Fruit fly (Drosophila melanogaster) whole organism, embryonic: ENCODE data around the gene Kah.
A peak's percentile ranks its signal among the peaks of the same experiment; 100 is the strongest.

Source experiments
- Aef1 ChIP-seq: fragments of 200-800 bp; sonication (Bioruptor generic); IDR thresholded peaks from 3 replicates; pipeline ENCODE4 v1.3.6; 2022; ENCODE audit warnings: missing biosample characterization, missing genetic modification characterization
- CG11247 ChIP-seq: fragments of 200-800 bp; sonication (Bioruptor generic); IDR thresholded peaks from 2 replicates; pipeline ENCODE4 v1.3.6; 2022; ENCODE audit warnings: missing biosample characterization, missing genetic modification characterization
- CG12219 ChIP-seq: fragments of 200-800 bp; sonication (Bioruptor generic); optimal IDR thresholded peaks from 3 replicates; lab custom pipeline; 2018; ENCODE audit warnings: missing biosample characterization, mild to moderate bottlenecking, missing genetic modification characterization
- CG14050 ChIP-seq: fragments of 200-800 bp; sonication (Bioruptor generic); IDR thresholded peaks from 3 replicates; pipeline ENCODE4 v1.3.6; 2022; ENCODE audit warnings: missing biosample characterization, missing genetic modification characterization
- CG15073 ChIP-seq: fragments of 200-800 bp; sonication (Bioruptor generic); optimal IDR thresholded peaks from 2 replicates; lab custom pipeline; 2016; ENCODE audit warnings: missing biosample characterization, missing genetic modification characterization
- CG17361 ChIP-seq: fragments of 200-800 bp; sonication (Bioruptor generic); IDR thresholded peaks from 3 replicates; pipeline ENCODE4 v1.3.6; 2022; ENCODE audit warnings: missing biosample characterization, missing genetic modification characterization
- CG17612 ChIP-seq: fragments of 200-800 bp; sonication (Bioruptor generic); IDR thresholded peaks from 2 replicates; pipeline ENCODE4 v1.3.6; 2022; ENCODE audit warnings: missing biosample characterization, missing genetic modification characterization
- CG30431 ChIP-seq: fragments of 200-800 bp; sonication (Bioruptor generic); optimal IDR thresholded peaks from 2 replicates; lab custom pipeline; 2017; ENCODE audit warnings: missing biosample characterization, missing genetic modification characterization
- CG3065 ChIP-seq: fragments of 200-800 bp; sonication (Bioruptor generic); optimal IDR thresholded peaks from 2 replicates; lab custom pipeline; 2016; ENCODE audit warnings: missing biosample characterization, missing genetic modification characterization
- CG34376 ChIP-seq: fragments of 200-800 bp; sonication (Bioruptor generic); optimal IDR thresholded peaks from 2 replicates; lab custom pipeline; 2018; ENCODE audit warnings: missing biosample characterization, mild to moderate bottlenecking, missing genetic modification characterization
- CG34422 ChIP-seq: fragments of 200-800 bp; sonication (Bioruptor generic); IDR thresholded peaks from 3 replicates; pipeline ENCODE4 v1.3.6; 2022; ENCODE audit warnings: missing biosample characterization, missing genetic modification characterization
- CG3995 ChIP-seq: fragments of 200-800 bp; sonication (Bioruptor generic); optimal IDR thresholded peaks from 3 replicates; lab custom pipeline; 2016; ENCODE audit warnings: missing biosample characterization, missing genetic modification characterization
- CG6683 ChIP-seq: fragments of 200-800 bp; sonication (Bioruptor generic); optimal IDR thresholded peaks from 2 replicates; lab custom pipeline; 2017; ENCODE audit warnings: missing biosample characterization, mild to moderate bottlenecking, missing genetic modification characterization, missing genetic modification reagents
- CG7556 ChIP-seq: fragments of 200-800 bp; sonication (Bioruptor generic); optimal IDR thresholded peaks from 2 replicates; lab custom pipeline; 2017; ENCODE audit warnings: missing biosample characterization, mild to moderate bottlenecking, missing genetic modification characterization
- CG7963 ChIP-seq: fragments of 200-800 bp; sonication (Bioruptor generic); IDR thresholded peaks from 3 replicates; pipeline ENCODE4 v1.3.6; 2022; ENCODE audit warnings: missing biosample characterization, missing genetic modification characterization; ENCODE audit not compliant: partially characterized antibody
- CG7987 ChIP-seq: fragments of 200-800 bp; sonication (Bioruptor generic); optimal IDR thresholded peaks from 2 replicates; lab custom pipeline; 2018; ENCODE audit warnings: missing biosample characterization, mild to moderate bottlenecking, missing genetic modification characterization, moderate library complexity
- CG9609 ChIP-seq: fragments of 200-800 bp; sonication (Bioruptor generic); optimal IDR thresholded peaks from 3 replicates; lab custom pipeline; 2016; ENCODE audit warnings: missing biosample characterization, missing genetic modification characterization
- CG9797 ChIP-seq: fragments of 200-800 bp; sonication (Bioruptor generic); optimal IDR thresholded peaks from 3 replicates; lab custom pipeline; 2018; ENCODE audit warnings: missing biosample characterization, mild to moderate bottlenecking, missing genetic modification characterization
- Gsc ChIP-seq: fragments of 200-800 bp; sonication (Bioruptor generic); IDR thresholded peaks from 2 replicates; pipeline ENCODE4 v1.3.6; 2022; ENCODE audit warnings: missing biosample characterization, missing genetic modification characterization
- Gug ChIP-seq: fragments of 200-800 bp; sonication (Bioruptor generic); IDR thresholded peaks from 4 replicates; pipeline ENCODE4 v1.3.6; 2022; ENCODE audit warnings: missing biosample characterization, missing genetic modification characterization
- HLH4C ChIP-seq: fragments of 200-800 bp; sonication (Bioruptor generic); IDR thresholded peaks from 3 replicates; pipeline ENCODE4 v1.3.6; 2022; ENCODE audit warnings: missing biosample characterization, missing genetic modification characterization; ENCODE audit not compliant: partially characterized antibody
- Hsf ChIP-seq: fragments of 200-800 bp; sonication (Bioruptor generic); optimal IDR thresholded peaks from 3 replicates; lab custom pipeline; 2016; ENCODE audit warnings: missing biosample characterization, missing genetic modification characterization
- Mad ChIP-seq: fragments of 200-800 bp; sonication (Bioruptor generic); optimal IDR thresholded peaks from 2 replicates; lab custom pipeline; 2016; ENCODE audit warnings: missing biosample characterization, missing genetic modification characterization
- Med ChIP-seq: fragments of 200-800 bp; sonication (Bioruptor generic); peaks from one replicate; lab custom pipeline; 2016; ENCODE audit warnings: missing biosample characterization, missing genetic modification characterization, mild to moderate bottlenecking, inconsistent platforms, moderate library complexity
- Myb ChIP-seq: fragments of 200-800 bp; sonication (Bioruptor generic); optimal IDR thresholded peaks from 2 replicates; lab custom pipeline; 2016; ENCODE audit warnings: missing biosample characterization, missing genetic modification characterization
- Neu2 ChIP-seq: fragments of 200-800 bp; sonication (Bioruptor generic); optimal IDR thresholded peaks from 3 replicates; lab custom pipeline; 2016; ENCODE audit warnings: missing biosample characterization, missing genetic modification characterization, borderline replicate concordance
- Nf-YB ChIP-seq: fragments of 200-800 bp; sonication (Bioruptor generic); optimal IDR thresholded peaks from 3 replicates; lab custom pipeline; 2019; ENCODE audit warnings: missing biosample characterization, mild to moderate bottlenecking, missing genetic modification characterization, moderate library complexity
- Optix ChIP-seq: fragments of 200-800 bp; sonication (Bioruptor generic); IDR thresholded peaks from 3 replicates; pipeline ENCODE4 v1.3.6; 2022; ENCODE audit warnings: missing biosample characterization, missing genetic modification characterization
- Side ChIP-seq: fragments of 200-800 bp; sonication (Bioruptor generic); optimal IDR thresholded peaks from 2 replicates; lab custom pipeline; 2016; ENCODE audit warnings: missing biosample characterization, missing genetic modification characterization
- Vsx1 ChIP-seq: fragments of 200-800 bp; sonication (Bioruptor generic); optimal IDR thresholded peaks from 2 replicates; lab custom pipeline; 2017; ENCODE audit warnings: missing biosample characterization, mild to moderate bottlenecking, missing genetic modification characterization, missing genetic modification reagents
- ase ChIP-seq: fragments of 200-800 bp; sonication (Bioruptor generic); IDR thresholded peaks from 3 replicates; pipeline ENCODE4 v1.3.6; 2022; ENCODE audit warnings: missing biosample characterization, missing genetic modification characterization
- chm ChIP-seq: fragments of 200-800 bp; sonication (Bioruptor generic); IDR thresholded peaks from 2 replicates; pipeline ENCODE4 v1.3.6; 2022; ENCODE audit warnings: missing biosample characterization, missing genetic modification characterization
- cwo ChIP-seq: fragments of 200-800 bp; sonication (Bioruptor generic); optimal IDR thresholded peaks from 3 replicates; lab custom pipeline; 2017; ENCODE audit warnings: missing biosample characterization, missing genetic modification characterization, mild to moderate bottlenecking, moderate library complexity, missing genetic modification reagents
- dpn ChIP-seq, 2 experiments: fragments of 200-800 bp; sonication (Bioruptor generic); optimal IDR thresholded peaks; 3 replicates each; lab custom pipeline; 2016; ENCODE audit warnings: missing biosample characterization in 2 of 2, missing genetic modification characterization in 2 of 2
- fd96Cb ChIP-seq: fragments of 200-800 bp; sonication (Bioruptor generic); optimal IDR thresholded peaks from 2 replicates; lab custom pipeline; 2018; ENCODE audit warnings: missing biosample characterization, mild to moderate bottlenecking, missing genetic modification characterization, moderate library complexity
- gsb ChIP-seq: fragments of 200-800 bp; sonication (Bioruptor generic); IDR thresholded peaks from 2 replicates; pipeline ENCODE4 v1.3.6; 2022; ENCODE audit warnings: missing biosample characterization, missing genetic modification characterization
- ham ChIP-seq: fragments of 200-800 bp; sonication (Bioruptor generic); IDR thresholded peaks from 2 replicates; pipeline ENCODE4 v1.3.6; 2022; ENCODE audit warnings: missing biosample characterization, missing genetic modification characterization
- hkb ChIP-seq, 2 experiments: fragments of 200-800 bp in 1 of 2; fragments of >200 bp in 1 of 2; sonication (Bioruptor generic) in 1 of 2; IDR thresholded peaks in 1 of 2; optimal IDR thresholded peaks in 1 of 2; 2 replicates each; pipeline versions ENCODE4 v1.3.6 to Lab custom; 2017 to 2022; ENCODE audit warnings: missing biosample characterization in 1 of 2, missing genetic modification characterization in 1 of 2
- kay ChIP-seq: fragments of 200-800 bp; sonication (Bioruptor generic); optimal IDR thresholded peaks from 2 replicates; lab custom pipeline; 2016; ENCODE audit warnings: missing biosample characterization, missing genetic modification characterization
- knrl ChIP-seq: fragments of 200-800 bp; sonication (Bioruptor generic); IDR thresholded peaks from 3 replicates; pipeline ENCODE4 v1.3.6; 2022; ENCODE audit warnings: missing biosample characterization, missing genetic modification characterization; ENCODE audit not compliant: partially characterized antibody
- lola ChIP-seq, 3 experiments: fragments of >200 bp in 2 of 3; fragments of 200-800 bp in 1 of 3; sonication (Bioruptor generic) in 1 of 3; optimal IDR thresholded peaks; 2 replicates each; lab custom pipeline; 2017 to 2019; ENCODE audit warnings: missing biosample characterization in 3 of 3, missing genetic modification characterization in 3 of 3, mild to moderate bottlenecking in 1 of 3, moderate library complexity in 1 of 3
- odd ChIP-seq: fragments of 200-800 bp; sonication (Bioruptor generic); optimal IDR thresholded peaks from 2 replicates; lab custom pipeline; 2017; ENCODE audit warnings: missing biosample characterization, mild to moderate bottlenecking, missing genetic modification characterization
- otp ChIP-seq: fragments of 200-800 bp; sonication (Bioruptor generic); IDR thresholded peaks from 3 replicates; pipeline ENCODE4, ENCODE4 v1.3.6; 2022; ENCODE audit warnings: missing biosample characterization, missing genetic modification characterization
- pb ChIP-seq: fragments of 200-800 bp; sonication (Bioruptor generic); optimal IDR thresholded peaks from 3 replicates; lab custom pipeline; 2016; ENCODE audit warnings: missing biosample characterization, missing genetic modification characterization
- prd ChIP-seq, 3 experiments: fragments of >200 bp in 2 of 3; fragments of 200-800 bp in 1 of 3; sonication (Bioruptor generic) in 1 of 3; optimal IDR thresholded peaks in 2 of 3; IDR thresholded peaks in 1 of 3; 2 replicates in 2 of 3; 3 replicates in 1 of 3; pipeline versions ENCODE4 v1.3.6 to Lab custom; 2017 to 2022; ENCODE audit warnings: missing biosample characterization in 1 of 3, missing genetic modification characterization in 1 of 3
- toy ChIP-seq: fragments of 200-800 bp; sonication (Bioruptor generic); IDR thresholded peaks from 2 replicates; pipeline ENCODE4 v1.3.6; 2022; ENCODE audit warnings: missing biosample characterization, missing genetic modification characterization
- ttk ChIP-seq: fragments of 200-800 bp; sonication (Bioruptor generic); IDR thresholded peaks from 2 replicates; pipeline ENCODE4 v2.1.2; 2022; ENCODE audit warnings: missing biosample characterization, missing genetic modification characterization

Gene Kah

DNA sequence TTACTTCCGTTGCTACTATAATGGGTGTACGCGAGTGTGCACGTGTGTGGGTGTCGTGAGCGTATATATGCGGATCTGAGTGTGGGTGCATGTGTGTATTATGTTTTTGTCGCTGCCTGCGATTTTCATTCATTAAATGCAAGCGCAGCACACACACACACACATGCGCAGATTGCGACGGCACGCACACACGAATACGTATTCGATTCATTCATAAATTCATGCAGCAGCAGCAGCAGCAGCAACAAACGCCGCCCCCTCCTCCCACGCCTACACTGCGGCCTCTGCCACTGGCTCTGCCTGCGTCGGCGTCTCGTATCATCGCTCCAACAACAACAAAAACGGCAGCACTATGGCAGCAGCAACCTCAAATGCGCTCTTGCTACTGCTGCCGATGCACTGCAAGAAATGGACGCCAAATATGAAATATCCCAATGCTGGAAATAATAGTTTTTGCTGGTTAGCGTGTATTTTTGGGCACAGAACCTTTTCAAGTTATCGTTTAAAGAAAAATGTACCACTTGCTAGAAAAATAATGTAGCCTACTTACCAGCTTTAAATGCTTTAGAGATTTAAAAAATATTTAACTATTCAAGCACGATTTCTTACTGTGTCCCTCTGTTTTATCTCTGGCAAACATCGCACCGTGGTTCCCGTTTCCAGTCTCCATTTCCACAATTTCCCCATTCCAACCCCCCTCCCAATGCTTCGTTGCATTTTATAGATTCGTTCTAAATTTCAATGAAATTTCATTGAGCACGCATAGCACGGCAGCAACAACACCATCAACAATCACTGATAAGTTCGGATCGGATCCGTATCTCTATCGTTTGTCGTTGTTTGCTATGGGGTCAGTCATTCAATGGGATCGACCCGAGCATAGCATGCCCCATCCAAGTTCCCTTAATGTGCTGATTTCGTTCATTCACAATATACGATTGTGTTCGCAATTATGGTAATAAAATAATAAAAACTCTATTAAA is 44.5 kb upstream of the Kah start (continued):
- TF ChIP-seq CG12219 (GFP tag; lab: Kevin White, UChicago) (peak; percentile 76), otp (peak; percentile 93), hkb (optimal IDR thresholded peaks at IDR 0.05; lab: Kevin White, UChicago) (no peak), hkb (GFP tag; IDR thresholded peaks at IDR 0.05; lab: Robert Waterston, UW) (peak; percentile 83), knrl (GFP tag; lab: Robert Waterston, UW) (0 out of 3 replicates have a peak, but pooled peaks have one; percentile 23), Aef1 (GFP tag; lab: Robert Waterston, UW) (peak; percentile 54; the same call in 2 of the 3 replicates), Med (GFP tag; lab: Kevin White, UChicago) (peak; percentile 94), Hsf (GFP tag; lab: Kevin White, UChicago) (peak; percentile 87), Myb (GFP tag; lab: Kevin White, UChicago) (peak; percentile 59), chm (GFP tag; lab: Robert Waterston, UW) (peak; percentile 51), CG34376 (GFP tag; lab: Kevin White, UChicago) (peak; percentile 61), Gug (GFP tag; lab: Robert Waterston, UW) (peak; percentile 81; the same call in 3 of the 4 replicates), CG7963 (GFP tag; lab: Robert Waterston, UW) (no peak), CG17361 (GFP tag; lab: Robert Waterston, UW) (peak; percentile 70), Mad (peak; percentile 78), CG7556 (peak; percentile 80), Vsx1 (peak; percentile 58), Neu2 (no peak), Optix (GFP tag; lab: Robert Waterston, UW) (peak; percentile 88), CG11247 (GFP tag; lab: Robert Waterston, UW) (peak; percentile 53; the same call in 1 of the 2 replicates), CG9797 (GFP tag; lab: Kevin White, UChicago) (no peak), lola (GFP tag; optimal IDR thresholded peaks at IDR 0.05; lab: Kevin White, UChicago) (peak in 1 of 3 experiments; percentile 89), Side (GFP tag; lab: Kevin White, UChicago) (peak; percentile 71), CG3995 (GFP tag; lab: Kevin White, UChicago) (no peak), CG30431 (GFP tag; lab: Kevin White, UChicago) (peak; percentile 89), CG15073 (peak; percentile 7), pb (GFP tag; lab: Kevin White, UChicago) (peak; percentile 80), Gsc (no peak; the same call in 1 of the 2 replicates), gsb (GFP tag; lab: Robert Waterston, UW) (no peak), CG3065 (GFP tag; lab: Kevin White, UChicago) (peak; percentile 73), HLH4C (no peak), cwo (GFP tag; lab: Kevin White, UChicago) (no peak), ttk (GFP tag; lab: Robert Waterston, UW) (peak; percentile 78), CG14050 (GFP tag; lab: Robert Waterston, UW) (peak; percentile 64; the same call in 2 of the 3 replicates), odd (GFP tag; lab: Kevin White, UChicago) (peak; percentile 73), CG7987 (GFP tag; lab: Kevin White, UChicago) (no peak), Nf-YB (GFP tag; lab: Kevin White, UChicago) (peak; percentile 55), prd (optimal IDR thresholded peaks at IDR 0.05; lab: Kevin White, UChicago) (no peak), prd (GFP tag; IDR thresholded peaks at IDR 0.05; lab: Robert Waterston, UW) (peak; percentile 92), toy (0 out of 2 replicates have a peak, but pooled peaks have one; percentile 17), fd96Cb (tag; lab: Kevin White, UChicago) (peak; percentile 88), CG9609 (GFP tag; lab: Kevin White, UChicago) (peak; percentile 83), dpn (GFP tag; optimal IDR thresholded peaks at IDR 0.05; lab: Kevin White, UChicago) (peak; percentile 40 to 82), ham (no peak), CG6683 (peak; percentile 27), ase (GFP tag; lab: Robert Waterston, UW) (peak; percentile 82), kay (peak; percentile 29), CG17612 (GFP tag; lab: Robert Waterston, UW) (no peak), CG34422 (GFP tag; lab: Robert Waterston, UW) (peak; percentile 87)
